Worm (Caenorhabditis elegans): ENCODE results near the gene irld-4.

DNA sequence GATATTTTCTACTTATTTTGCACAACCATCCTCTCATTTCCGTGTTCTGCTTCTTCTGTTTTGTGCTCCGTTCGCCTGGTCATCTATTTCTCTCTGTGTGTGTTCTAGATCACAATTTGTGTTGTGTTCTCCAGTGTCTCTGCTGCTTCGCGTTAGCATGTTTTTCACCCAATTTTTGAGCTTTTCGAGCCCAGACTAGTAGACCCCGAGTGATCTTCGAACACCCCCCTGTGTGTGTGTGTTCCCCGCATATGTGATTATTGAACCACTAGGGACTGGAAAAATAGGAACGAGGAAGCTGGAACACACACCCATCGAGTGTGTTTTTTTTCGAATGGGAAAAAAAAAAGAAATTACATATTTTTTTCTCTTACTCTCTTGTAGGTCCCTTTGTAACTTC, 14.3 kb upstream of the irld-4 start:
- TF ChIP-seq nhr-84 (tag; optimal IDR thresholded peaks at IDR 0.05) (no peak), blmp-1 (tag; optimal IDR thresholded peaks at IDR 0.05) (no peak)

Data from whole organism, L1 larva.